Fruit fly (Drosophila melanogaster) S2 (cell line): ENCODE measurements around the gene Lon.

Source experiments
- CG8478 ChIP-seq: fragments of >200 bp; optimal IDR thresholded peaks from 2 replicates; lab custom pipeline; 2018
- CTCF ChIP-seq, 2 experiments: fragments of >200 bp; optimal IDR thresholded peaks; 2 replicates each; lab custom pipeline; 2018

Lon gene

DNA sequence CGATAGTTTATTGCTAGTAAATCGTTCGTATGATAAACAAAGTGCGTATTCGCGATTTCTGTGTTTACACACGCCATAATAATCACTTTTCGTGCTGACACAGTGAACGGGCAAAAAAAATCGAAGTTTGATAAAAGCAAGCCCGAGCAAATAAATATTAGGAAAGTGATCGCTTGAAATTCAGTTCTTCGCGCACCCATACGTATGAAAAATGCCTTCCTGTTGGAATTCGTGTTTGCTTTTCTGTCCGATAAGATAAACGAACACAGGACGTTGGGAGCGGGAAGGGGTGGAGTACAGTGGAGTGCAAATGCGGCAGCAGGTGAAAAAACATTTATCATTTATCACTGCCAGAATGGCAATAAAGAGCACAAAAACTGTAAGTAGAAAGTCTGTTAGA, 18.7 kb upstream of the Lon start:
- TF ChIP-seq CG8478 (no peak), CTCF (optimal IDR thresholded peaks at IDR 0.05; lab: Kevin White, UChicago) (no peak)

DNA sequence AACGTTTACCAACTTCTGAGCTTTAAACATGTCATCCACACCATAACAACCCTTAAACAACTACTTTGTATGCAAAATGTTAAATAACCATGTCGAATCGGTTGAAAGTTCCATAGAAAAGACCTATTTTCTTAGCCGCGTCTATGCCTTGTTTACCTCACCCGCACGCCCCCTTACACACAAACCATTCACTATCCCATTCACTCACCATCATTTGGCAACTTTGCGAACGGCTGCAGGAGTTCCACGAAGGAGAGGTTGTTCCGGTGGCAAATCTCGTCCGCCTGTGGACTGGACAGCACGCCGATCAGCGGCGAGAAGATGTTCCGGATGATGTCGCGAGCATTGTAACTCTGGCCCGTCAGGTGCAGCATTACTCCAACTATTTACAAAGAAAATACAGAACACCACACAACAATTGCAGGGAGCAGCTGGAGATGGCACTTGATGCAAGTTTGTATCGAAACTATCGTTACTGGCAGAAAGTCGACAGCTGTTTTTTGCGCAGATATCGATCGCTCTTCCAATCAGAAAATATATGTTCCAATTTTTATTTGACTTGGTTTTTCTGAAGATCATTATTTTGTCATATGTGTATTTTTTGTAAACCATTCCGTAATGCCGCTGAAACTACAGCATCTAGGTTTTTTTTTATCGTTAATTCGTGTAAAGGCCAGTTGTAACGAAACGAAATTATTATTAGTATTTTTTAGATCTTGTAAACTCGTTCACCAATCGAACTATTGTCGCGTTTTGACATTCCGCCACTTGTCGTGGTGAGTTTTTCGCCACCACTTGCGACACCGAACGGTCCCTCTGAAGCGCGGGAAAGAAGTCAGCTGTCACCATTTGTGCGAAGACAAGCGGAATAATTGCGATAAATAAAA, 6.3 kb upstream of the Lon start, which contains the start of gene asf1:
TSS of gene asf1 (plus strand) at position 823 of the 887 bp plus-strand sequence.
- TF ChIP-seq CG8478 (no peak), CTCF (optimal IDR thresholded peaks at IDR 0.05; lab: Kevin White, UChicago) (peak in 1 of 2 experiments; percentile 28)

DNA sequence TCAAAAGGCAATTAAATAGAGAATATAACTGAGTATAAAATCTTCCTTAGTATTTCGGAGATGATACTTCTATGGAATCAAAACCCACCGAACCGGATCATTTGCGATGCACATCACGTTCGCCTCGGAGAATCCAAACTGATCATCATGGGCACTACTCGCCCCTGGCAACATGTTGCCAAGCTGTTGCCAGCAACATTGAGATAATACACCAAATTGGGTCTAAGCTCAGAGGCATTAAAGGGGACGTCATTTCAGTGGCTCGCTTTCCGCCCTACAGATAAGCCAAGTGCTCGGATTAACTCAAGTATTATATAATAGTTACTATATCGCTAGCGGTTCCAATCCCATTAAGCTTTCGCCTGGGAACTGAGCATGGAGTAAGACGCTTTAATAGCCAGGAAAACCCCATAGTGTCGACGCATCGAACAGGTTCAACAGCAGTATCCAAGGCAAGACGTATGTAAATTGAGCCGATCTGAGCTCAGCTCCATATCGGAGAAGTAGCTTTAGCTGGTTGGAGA, 6.0 kb downstream of the Lon start, which contains the start of the genes lush and CG9372:
TSS of gene lush (minus strand) at position 117 of the 524 bp plus-strand sequence.
TSS of gene CG9372 (plus strand) at position 235 of the 524 bp plus-strand sequence.
- no peak for TF ChIP-seq CG8478

DNA sequence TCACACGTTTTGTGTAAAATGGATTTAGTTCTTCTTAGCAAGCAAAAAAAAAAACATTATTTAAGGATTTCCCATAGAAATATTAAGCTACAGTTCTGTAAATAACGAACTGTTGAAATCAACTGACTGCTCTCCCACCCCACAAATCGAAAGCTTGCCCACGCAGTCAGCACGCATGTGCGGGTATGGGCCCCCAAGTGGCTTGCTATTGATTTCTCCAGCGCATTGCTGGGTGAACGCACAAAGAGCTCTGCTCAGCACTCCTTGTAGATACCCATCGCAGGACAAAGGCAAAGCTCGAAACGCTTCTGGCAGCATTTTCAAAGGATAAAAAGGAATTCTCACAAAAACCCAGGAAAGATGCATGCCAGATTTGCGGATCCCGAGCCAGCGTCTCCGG, 10.6 kb downstream of the Lon start, which contains the start of gene CG9368:
TSS of gene CG9368 (plus strand) at position 221 of the 400 bp plus-strand sequence.
- TF ChIP-seq CG8478 (no peak), CTCF (optimal IDR thresholded peaks at IDR 0.05; lab: Kevin White, UChicago) (no peak)

DNA sequence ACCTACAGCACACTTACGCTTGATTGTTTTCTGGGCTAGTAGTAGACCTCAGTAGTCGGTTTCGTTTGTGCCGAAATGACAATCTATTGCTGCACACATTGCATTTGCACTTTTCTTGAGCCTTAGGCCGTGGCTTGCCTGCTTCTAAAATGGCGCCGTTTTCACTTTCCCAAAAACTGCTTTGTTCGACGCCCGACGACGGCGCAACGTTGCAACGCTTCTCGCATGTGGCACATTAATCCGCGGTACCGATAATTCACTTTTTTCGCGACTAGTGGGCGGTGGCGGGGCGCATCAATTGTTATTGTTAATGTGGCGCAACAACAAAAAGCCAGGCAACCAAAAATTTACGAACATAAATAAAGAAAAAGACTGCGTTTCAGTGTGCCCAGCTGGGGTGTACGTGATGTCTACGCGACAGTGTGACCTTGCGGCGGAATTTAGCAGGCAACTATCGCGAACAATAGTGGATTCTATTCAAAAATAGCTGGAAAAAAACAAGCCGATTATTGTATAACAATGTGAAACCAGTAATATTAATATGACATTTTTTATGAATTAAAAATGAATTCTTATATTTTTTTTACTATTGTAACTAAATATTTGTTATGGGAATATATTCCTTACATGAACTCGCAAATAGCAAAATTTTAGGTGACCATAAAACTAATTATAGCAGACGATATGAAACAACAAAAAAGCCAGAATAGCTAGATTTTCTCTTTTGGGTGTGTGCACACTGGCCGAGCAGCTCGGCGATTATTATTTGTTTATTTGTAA, 13.4 kb downstream of the Lon start, which contains the start of the genes ash1 and Taf6:
TSS of gene ash1 (minus strand) at position 387 of the 780 bp plus-strand sequence.
TSS of gene Taf6 (plus strand) at position 720 of the 780 bp plus-strand sequence.
- TF ChIP-seq CG8478 = no peak
- TF ChIP-seq CTCF (optimal IDR thresholded peaks at IDR 0.05; lab: Kevin White, UChicago) = no peak

DNA sequence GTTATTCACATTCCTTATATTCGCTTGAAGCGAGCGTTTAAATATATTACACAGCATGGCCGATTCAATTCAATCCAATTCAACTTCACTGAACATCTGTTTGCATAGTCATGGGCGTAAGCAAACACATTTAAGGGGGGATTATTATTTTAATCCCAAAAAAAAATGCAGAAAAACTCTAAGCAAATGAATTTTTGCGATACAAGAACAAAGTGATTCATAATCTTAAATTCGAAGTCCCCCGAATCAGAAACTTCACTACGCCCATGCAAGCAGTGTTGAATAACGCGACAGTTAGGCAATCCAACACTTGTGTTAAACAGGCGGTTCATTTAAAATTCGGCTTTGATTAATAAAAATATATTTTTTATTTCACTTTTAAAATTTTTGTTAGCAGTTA, 21.6 kb downstream of the Lon start, which contains the start of gene CG14100:
TSS of gene CG14100 (minus strand) at position 103 of the 400 bp plus-strand sequence.
- TF ChIP-seq CTCF (optimal IDR thresholded peaks at IDR 0.05; lab: Kevin White, UChicago) (no peak), CG8478 (no peak)

DNA sequence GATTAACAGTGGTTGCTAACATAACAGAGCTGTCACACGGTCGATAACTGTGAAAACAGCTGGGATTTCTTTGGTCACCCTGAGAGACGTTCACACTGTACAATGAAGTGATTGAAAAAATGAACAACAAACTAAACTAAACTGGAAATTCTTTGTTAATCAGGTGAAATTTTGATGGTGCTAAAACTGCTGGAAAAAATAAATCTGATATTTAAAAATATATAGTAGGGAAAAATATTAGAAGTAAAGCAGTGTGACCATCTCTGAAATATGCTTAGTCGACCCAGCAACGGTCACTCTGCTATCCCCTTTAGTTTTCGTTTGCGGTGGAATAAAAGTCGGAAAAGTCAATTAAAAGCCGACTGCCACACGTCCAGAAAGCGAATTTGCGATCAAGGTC, 26.0 kb downstream of the Lon start, which contains the start of the genes CG9231 and CG9330:
TSS of gene CG9231 (minus strand) at position 25 of the 400 bp plus-strand sequence.
TSS of gene CG9330 (plus strand) at position 275 of the 400 bp plus-strand sequence.
- TF ChIP-seq CTCF (optimal IDR thresholded peaks at IDR 0.05; lab: Kevin White, UChicago) (no peak), CG8478 (no peak)

DNA sequence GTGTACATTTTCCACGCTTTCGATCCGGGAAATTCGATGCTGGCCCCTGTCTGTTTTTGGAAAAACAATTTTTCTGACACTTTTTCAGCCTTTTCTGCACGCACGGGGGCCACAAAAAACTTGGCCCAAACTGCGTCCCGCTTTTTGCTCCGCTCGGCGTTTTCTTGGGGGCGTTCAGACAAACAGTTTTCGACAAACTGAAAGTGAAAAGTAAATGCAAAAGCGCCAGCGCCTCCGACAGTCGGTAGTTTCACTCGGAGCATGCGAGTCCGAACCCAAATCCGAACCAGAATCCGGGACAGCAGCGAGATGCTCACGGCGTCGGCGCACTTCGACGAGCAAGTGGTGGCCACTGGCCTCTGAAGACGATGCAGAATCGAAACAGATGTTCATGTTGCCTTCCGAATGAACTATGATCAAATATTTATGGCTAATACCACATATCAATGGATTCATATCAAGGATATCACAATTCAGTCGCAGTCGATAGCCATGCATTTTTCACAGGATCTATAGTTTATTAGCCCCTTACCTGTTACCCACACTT, 27.6 kb downstream of the Lon start, which contains the start of gene Shal:
TSS of gene Shal (minus strand) at position 200 of the 547 bp plus-strand sequence.
- TF ChIP-seq CG8478 = no peak
- TF ChIP-seq CTCF (optimal IDR thresholded peaks at IDR 0.05; lab: Kevin White, UChicago) = no peak

DNA sequence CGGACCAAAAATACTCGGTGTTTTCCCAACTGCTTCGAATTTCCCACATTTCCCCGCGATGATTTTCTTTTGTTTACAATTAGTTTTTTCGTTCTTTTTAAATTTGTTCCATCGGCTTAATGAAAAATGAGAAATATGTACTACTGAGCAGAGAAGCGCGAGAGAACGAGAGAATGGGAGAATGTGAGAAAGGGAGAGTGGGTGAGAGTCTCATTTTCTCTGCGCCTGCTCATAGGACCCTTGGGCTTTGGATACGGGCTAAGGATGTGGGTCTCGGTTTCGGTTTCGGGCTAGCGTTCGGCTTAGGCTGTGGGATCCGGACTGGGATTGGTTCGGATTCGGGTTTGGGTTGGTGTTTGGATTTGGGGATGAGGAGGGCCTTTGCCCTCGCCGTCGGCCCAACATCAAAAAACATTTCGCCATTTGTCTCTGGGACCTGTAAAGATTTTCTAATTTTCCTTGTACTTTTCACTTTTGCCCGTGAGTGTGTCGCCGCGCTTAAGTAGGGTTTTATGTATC, 31.2 kb downstream of the Lon start:
- TF ChIP-seq CG8478 (no peak), CTCF (optimal IDR thresholded peaks at IDR 0.05; lab: Kevin White, UChicago) (no peak)

DNA sequence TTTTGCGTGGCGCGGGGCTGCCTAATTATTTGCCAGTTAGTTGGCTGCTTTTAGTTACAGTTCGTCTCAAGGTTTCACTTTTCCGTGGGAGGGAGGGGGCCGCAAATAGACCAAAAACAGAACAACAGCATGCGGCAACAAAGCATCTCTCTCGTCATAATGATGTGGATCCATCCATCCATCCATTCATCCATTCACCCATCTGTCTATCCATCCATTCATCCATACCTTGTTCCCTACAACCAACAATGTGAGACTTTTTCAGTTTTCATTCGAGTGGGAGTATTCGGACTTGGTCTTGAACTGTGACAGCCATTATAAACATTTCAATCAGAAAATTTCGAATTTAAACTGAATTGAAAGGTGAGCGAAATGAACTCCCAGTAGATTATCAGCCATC, 32.7 kb downstream of the Lon start:
- TF ChIP-seq CTCF (optimal IDR thresholded peaks at IDR 0.05; lab: Kevin White, UChicago) = no peak
- no peak for TF ChIP-seq CG8478

DNA sequence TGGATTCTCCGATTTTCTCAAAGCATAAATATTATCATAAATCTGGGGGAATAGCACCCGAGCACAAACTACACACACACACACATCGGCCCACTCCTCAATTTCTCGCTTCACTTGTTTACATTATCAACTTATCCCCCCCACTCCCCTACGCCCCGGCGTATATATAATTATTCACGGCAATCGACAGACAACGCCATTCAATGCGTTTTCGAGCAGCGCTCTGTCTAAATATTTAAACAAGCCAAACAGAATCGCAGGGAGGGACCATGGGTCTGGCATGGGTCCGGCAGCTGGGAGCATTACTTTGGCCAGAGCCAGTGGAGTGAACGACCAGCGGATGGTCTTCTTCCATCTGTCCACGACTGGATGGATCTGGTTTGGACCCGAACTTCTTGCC, 36.3 kb downstream of the Lon start:
- TF ChIP-seq CG8478 (no peak), CTCF (optimal IDR thresholded peaks at IDR 0.05; lab: Kevin White, UChicago) (no peak)

DNA sequence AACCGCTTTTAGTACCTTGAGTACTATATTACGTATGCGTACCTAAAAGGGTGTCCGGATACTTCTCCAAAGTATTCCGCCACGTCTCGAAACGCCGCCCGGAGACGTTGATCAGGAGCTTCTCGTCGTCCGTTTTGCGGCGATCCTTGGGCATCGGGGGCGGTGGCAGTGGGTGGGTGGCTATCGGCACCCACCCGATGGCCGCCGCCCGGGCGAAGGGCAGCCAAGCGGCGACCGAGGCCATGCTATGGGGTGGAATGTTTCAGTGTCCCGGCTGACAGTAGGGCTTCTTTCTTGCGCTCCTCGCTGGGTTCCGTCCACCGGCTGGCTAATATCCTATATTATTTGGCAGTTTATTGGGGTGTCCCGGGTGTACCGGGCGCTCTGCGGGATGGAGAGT, 37.5 kb downstream of the Lon start:
- no peak for TF ChIP-seq CG8478
- no peak for TF ChIP-seq CTCF (optimal IDR thresholded peaks at IDR 0.05; lab: Kevin White, UChicago)

DNA sequence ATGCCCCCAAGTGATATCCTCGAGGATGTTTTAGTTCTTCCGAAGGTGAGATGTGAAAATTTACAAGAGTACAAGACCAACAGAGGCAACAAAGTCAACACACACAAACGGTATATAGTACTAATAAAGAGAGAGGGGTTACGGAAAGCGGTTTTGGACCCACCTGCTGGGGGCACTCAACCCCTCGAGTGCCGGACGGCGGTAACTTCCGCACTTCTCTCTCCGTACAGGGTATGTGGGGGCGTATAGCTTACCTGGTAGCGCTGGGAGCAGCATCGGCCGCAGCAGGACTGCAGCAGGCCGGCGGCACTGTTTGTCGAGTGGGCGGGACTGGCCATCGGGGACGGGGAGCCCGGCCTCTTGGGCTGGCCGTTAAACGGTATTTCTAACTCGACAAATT, 42.6 kb downstream of the Lon start:
- TF ChIP-seq CTCF (optimal IDR thresholded peaks at IDR 0.05; lab: Kevin White, UChicago) (no peak), CG8478 (no peak)

DNA sequence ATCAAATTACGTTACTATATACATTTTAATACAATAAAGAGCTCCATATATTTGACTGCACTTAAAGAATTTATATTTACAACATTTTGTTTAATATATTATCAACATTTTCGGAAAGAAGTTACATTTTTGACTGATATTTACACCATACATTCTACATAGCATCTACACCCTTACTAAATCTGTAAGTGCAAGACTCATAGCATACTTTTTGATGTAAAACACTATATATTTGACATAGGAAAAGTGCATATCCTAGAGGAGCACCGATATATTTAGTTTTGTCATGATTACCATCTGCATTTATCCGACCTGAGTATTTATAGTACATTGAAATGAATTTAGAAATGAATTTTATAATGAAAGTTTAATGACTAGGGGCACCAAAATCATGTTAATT, 43.0 kb downstream of the Lon start:
- TF ChIP-seq CG8478 (no peak), CTCF (optimal IDR thresholded peaks at IDR 0.05; lab: Kevin White, UChicago) (peak; percentile 10 to 50)
